Worm (Caenorhabditis elegans) whole organism, early embryonic: Measurements from ENCODE around the gene lact-3.

ENCODE experiments used
- aly-1 ChIP-seq: sonication (generic microtip); optimal IDR thresholded peaks from 2 replicates; lab custom pipeline; 2016; ENCODE audit warnings: missing genetic modification characterization, missing compliant biosample characterization
- ama-1 ChIP-seq: fragments of 150-350 bp; optimal IDR thresholded peaks from 2 replicates; lab custom pipeline; 2014
- ceh-13 ChIP-seq: fragments of 200-800 bp; sonication (Bioruptor generic); optimal IDR thresholded peaks from 2 replicates; lab custom pipeline; 2018; ENCODE audit warnings: mild to moderate bottlenecking, missing genetic modification characterization, missing compliant biosample characterization
- ets-7 ChIP-seq: sonication (generic microtip); optimal IDR thresholded peaks from 2 replicates; lab custom pipeline; 2016; ENCODE audit warnings: missing genotype, missing genetic modification characterization, missing compliant biosample characterization
- scrt-1 ChIP-seq: fragments of 200-800 bp; sonication (Bioruptor generic); IDR thresholded peaks from 2 replicates; pipeline ENCODE4 v1.3.6; 2022; ENCODE audit warnings: missing genetic modification characterization, missing compliant biosample characterization
- tbx-11 ChIP-seq: fragments of 200-800 bp; sonication (Bioruptor generic); IDR thresholded peaks from 2 replicates; pipeline ENCODE4 v1.3.6; 2022; ENCODE audit warnings: missing genetic modification characterization, missing compliant biosample characterization

ce11 chrII:10607238-10607961, 50.1 kb downstream of the lact-3 start, which contains the start of gene ccm-3:
- no peak for TF ChIP-seq scrt-1 (GFP tag; lab: Robert Waterston, UW)
- TF ChIP-seq ceh-13 (GFP tag; lab: Kevin White, UChicago), result no peak
- no peak for TF ChIP-seq ama-1 (lab: Kevin White, UChicago)
- no peak for TF ChIP-seq tbx-11 (GFP tag; lab: Robert Waterston, UW)
- TF ChIP-seq ets-7, result no peak
- TF ChIP-seq aly-1 (tag; lab: Kevin White, UChicago), result no peak
